Fruit fly (Drosophila melanogaster) whole organism, wandering third instar larva: Measurements from ENCODE around the gene CG34295.
A peak's percentile ranks its signal among the peaks of the same experiment; 100 is the strongest.

Source experiments
- CG32264 ChIP-seq: fragments of 200-800 bp; sonication (Bioruptor generic); optimal IDR thresholded peaks from 2 replicates; lab custom pipeline; 2016; ENCODE audit warnings: missing biosample characterization, missing genetic modification characterization
- Hnf4 ChIP-seq: fragments of 200-800 bp; sonication (Bioruptor generic); optimal IDR thresholded peaks from 2 replicates; lab custom pipeline; 2016; ENCODE audit warnings: missing biosample characterization, mild to moderate bottlenecking, missing genetic modification characterization
- Mio ChIP-seq: sonication (Bioruptor generic); optimal IDR thresholded peaks from 2 replicates; lab custom pipeline; 2016; ENCODE audit warnings: missing biosample characterization, missing genetic modification characterization
- br ChIP-seq: fragments of 200-800 bp; sonication (Bioruptor generic); optimal IDR thresholded peaks from 2 replicates; lab custom pipeline; 2016; ENCODE audit warnings: missing biosample characterization, missing genetic modification characterization
- dl ChIP-seq, 2 experiments: fragments of 175-275, 200-275 bp in 1 of 2; fragments of 200-275 bp in 1 of 2; sonication (Bioruptor generic); optimal IDR thresholded peaks; lab custom pipeline; 2018; ENCODE audit warnings: mild to moderate bottlenecking in 2 of 2, missing biosample characterization in 2 of 2, missing genetic modification characterization in 2 of 2, moderate library complexity in 2 of 2; ENCODE audit not compliant: partially characterized antibody in 2 of 2, insufficient read depth in 1 of 2
- h ChIP-seq: fragments of 200-800 bp; sonication (Bioruptor generic); optimal IDR thresholded peaks from 3 replicates; lab custom pipeline; 2016; ENCODE audit warnings: missing biosample characterization, mild to moderate bottlenecking, missing genetic modification characterization
- psq ChIP-seq: fragments of 200-800 bp; sonication (Bioruptor generic); optimal IDR thresholded peaks from 3 replicates; lab custom pipeline; 2017; ENCODE audit warnings: missing biosample characterization, mild to moderate bottlenecking, missing genetic modification characterization, moderate library complexity

DNA sequence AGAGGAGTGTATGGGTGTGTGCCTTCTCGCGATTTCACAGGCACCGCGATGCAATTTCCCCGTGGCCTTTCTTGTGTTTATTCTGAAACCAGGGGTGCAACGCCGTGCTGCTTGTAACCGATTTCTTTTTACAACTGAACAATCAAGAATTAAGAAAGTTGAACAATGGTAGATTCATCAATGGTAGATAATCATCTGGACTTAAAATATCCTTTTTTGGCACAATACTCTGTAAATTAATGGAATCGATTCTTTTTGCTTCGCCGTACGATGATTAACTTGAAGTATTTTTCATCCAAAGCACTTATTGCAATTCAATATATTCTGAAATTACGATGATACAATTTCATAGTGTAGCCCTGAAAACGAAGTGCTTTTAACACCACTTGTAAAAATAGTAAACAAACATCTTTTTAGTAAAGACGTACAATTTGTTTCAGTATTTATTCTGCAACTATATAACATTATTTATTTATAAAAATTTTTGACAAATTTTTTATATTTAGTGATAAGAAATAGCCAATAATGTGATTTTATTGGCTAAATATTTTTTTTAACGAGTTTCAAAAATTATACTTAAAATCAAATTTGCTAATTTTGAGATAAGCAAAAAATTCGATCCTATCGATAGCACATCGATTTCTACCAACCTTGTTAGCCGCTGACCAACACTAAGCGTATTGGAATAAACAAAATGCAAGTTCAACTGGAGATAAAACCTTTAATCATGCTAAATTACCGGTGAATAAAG, 30.3 kb downstream of the CG34295 start, which contains the start of the genes CG1523 and CG1647:
- TF ChIP-seq h (GFP tag; lab: Kevin White, UChicago) (no peak), CG32264 (GFP tag; lab: Kevin White, UChicago) (no peak), Hnf4 (GFP tag; lab: Kevin White, UChicago) (no peak), psq (GFP tag; lab: Kevin White, UChicago) (peak; percentile 55), Mio (GFP tag; lab: Kevin White, UChicago) (no peak), dl (GFP tag; optimal IDR thresholded peaks at IDR 0.05; lab: Kevin White, UChicago; ENCODE audit: insufficient read depth in 1 of 2, partially characterized antibody in 2 of 2) (no peak), br (no peak)
